Worm (Caenorhabditis elegans): Measurements from ENCODE around the gene K12H6.4.

ce11 chrII:2832098-2832497 is 8.0 kb upstream of the K12H6.4 start:
- TF ChIP-seq dmd-4 (tag; optimal IDR thresholded peaks at IDR 0.05) (no peak), snpc-4 (tag; optimal IDR thresholded peaks at IDR 0.05) (no peak), F13H6.1 (tag; optimal IDR thresholded peaks at IDR 0.05) (peak; percentile 22), elt-3 (tag; optimal IDR thresholded peaks at IDR 0.05) (no peak), nhr-12 (tag; optimal IDR thresholded peaks at IDR 0.05) (no peak), nhr-11 (tag; optimal IDR thresholded peaks at IDR 0.05) (no peak), unc-62 (GFP tag; optimal IDR thresholded peaks at IDR 0.05) (no peak), aly-2 (tag; optimal IDR thresholded peaks at IDR 0.05) (no peak)
